Worm (Caenorhabditis elegans) whole organism, L3 larva: ENCODE data around the gene exc-1.

Experiments used
- R02D3.7 ChIP-seq: fragments of 150-350 bp; optimal IDR thresholded peaks from 2 replicates; lab custom pipeline; 2014; ENCODE audit warnings: missing biosample characterization, missing genetic modification characterization
- aly-2 ChIP-seq: fragments of 150-350 bp; optimal IDR thresholded peaks from 2 replicates; lab custom pipeline; 2014; ENCODE audit warnings: missing biosample characterization, missing genetic modification characterization
- ama-1 ChIP-seq: fragments of 150-350 bp; optimal IDR thresholded peaks from 2 replicates; lab custom pipeline; 2018
- ceh-16 ChIP-seq: sonication (generic microtip); optimal IDR thresholded peaks from 2 replicates; lab custom pipeline; 2017; ENCODE audit warnings: missing biosample characterization, missing genetic modification characterization
- ceh-28 ChIP-seq: fragments of 150-350 bp; optimal IDR thresholded peaks from 2 replicates; lab custom pipeline; 2014; ENCODE audit warnings: missing biosample characterization, missing genetic modification reagents, missing genetic modification characterization
- ceh-9 ChIP-seq: sonication (generic microtip); optimal IDR thresholded peaks from 2 replicates; lab custom pipeline; 2018; ENCODE audit warnings: missing biosample characterization, missing genetic modification characterization
- egl-27 ChIP-seq: sonication (generic microtip); optimal IDR thresholded peaks from 4 replicates; lab custom pipeline; 2017; ENCODE audit warnings: missing biosample characterization, missing genetic modification reagents, missing genetic modification characterization
- elt-1 ChIP-seq: fragments of 150-350 bp; optimal IDR thresholded peaks from 2 replicates; lab custom pipeline; 2014; ENCODE audit warnings: missing biosample characterization, missing genetic modification characterization
- elt-2 ChIP-seq: sonication (generic microtip); optimal IDR thresholded peaks from 2 replicates; lab custom pipeline; 2016; ENCODE audit warnings: missing genetic modification reagents, mild to moderate bottlenecking, missing genetic modification characterization, missing compliant biosample characterization
- elt-3 ChIP-seq, 3 experiments: fragments of 150-350 bp in 1 of 3; sonication (generic microtip) in 2 of 3; optimal IDR thresholded peaks; 2 replicates in 2 of 3; 4 replicates in 1 of 3; lab custom pipeline; 2014 to 2017; ENCODE audit warnings: missing biosample characterization in 3 of 3, missing genetic modification characterization in 3 of 3
- fkh-10 ChIP-seq: sonication (generic microtip); optimal IDR thresholded peaks from 2 replicates; lab custom pipeline; 2017; ENCODE audit warnings: missing biosample characterization, missing genetic modification reagents, missing genetic modification characterization
- fkh-2 ChIP-seq: fragments of 150-350 bp; optimal IDR thresholded peaks from 2 replicates; lab custom pipeline; 2014; ENCODE audit warnings: missing biosample characterization, missing genetic modification reagents, missing genetic modification characterization
- fos-1 ChIP-seq: fragments of 150-350 bp; optimal IDR thresholded peaks from 2 replicates; lab custom pipeline; 2014; ENCODE audit warnings: missing biosample characterization, missing genetic modification characterization
- hmg-11 ChIP-seq: sonication (generic microtip); optimal IDR thresholded peaks from 2 replicates; lab custom pipeline; 2016; ENCODE audit warnings: missing genetic modification characterization, missing compliant biosample characterization
- jun-1 ChIP-seq: fragments of 150-350 bp; optimal IDR thresholded peaks from 2 replicates; lab custom pipeline; 2014; ENCODE audit warnings: missing biosample characterization, missing genetic modification reagents, missing genetic modification characterization
- lin-39 ChIP-seq: fragments of 150-350 bp; optimal IDR thresholded peaks from 2 replicates; lab custom pipeline; 2018; ENCODE audit warnings: missing biosample characterization, missing genetic modification reagents, missing genetic modification characterization
- lsy-12 ChIP-seq: sonication (generic microtip); optimal IDR thresholded peaks from 2 replicates; lab custom pipeline; 2016; ENCODE audit warnings: mild to moderate bottlenecking, missing genetic modification characterization, missing compliant biosample characterization
- mdl-1 ChIP-seq: fragments of 150-350 bp; optimal IDR thresholded peaks from 2 replicates; lab custom pipeline; 2014; ENCODE audit warnings: missing biosample characterization, missing genetic modification characterization
- nhr-11 ChIP-seq: fragments of 150-350 bp; optimal IDR thresholded peaks from 2 replicates; lab custom pipeline; 2014; ENCODE audit warnings: missing biosample characterization, missing genetic modification characterization
- nhr-12 ChIP-seq: fragments of 150-350 bp; optimal IDR thresholded peaks from 2 replicates; lab custom pipeline; 2014; ENCODE audit warnings: missing biosample characterization, missing genetic modification characterization
- nhr-23 ChIP-seq: fragments of 150-350 bp; optimal IDR thresholded peaks from 2 replicates; lab custom pipeline; 2014; ENCODE audit warnings: missing biosample characterization, missing genetic modification reagents, missing genetic modification characterization
- nhr-237 ChIP-seq: fragments of 150-350 bp; optimal IDR thresholded peaks from 2 replicates; lab custom pipeline; 2014; ENCODE audit warnings: missing biosample characterization, missing genetic modification characterization
- nhr-25 ChIP-seq: sonication (generic microtip); optimal IDR thresholded peaks from 2 replicates; lab custom pipeline; 2017; ENCODE audit warnings: missing biosample characterization, missing genetic modification characterization
- nhr-43 ChIP-seq: sonication (generic microtip); optimal IDR thresholded peaks from 2 replicates; lab custom pipeline; 2016; ENCODE audit warnings: mild to moderate bottlenecking, missing genetic modification characterization, missing compliant biosample characterization; ENCODE audit not compliant: poor library complexity, severe bottlenecking
- nhr-67 ChIP-seq: fragments of 150-350 bp; optimal IDR thresholded peaks from 2 replicates; lab custom pipeline; 2014; ENCODE audit warnings: missing biosample characterization, missing genetic modification characterization
- nhr-76 ChIP-seq: fragments of 150-350 bp; sonication (generic microtip); optimal IDR thresholded peaks from 5 replicates; lab custom pipeline; 2014; ENCODE audit warnings: missing biosample characterization, missing genetic modification characterization
- pqm-1 ChIP-seq: fragments of 150-350 bp; optimal IDR thresholded peaks from 2 replicates; lab custom pipeline; 2017; ENCODE audit warnings: missing biosample characterization, missing genetic modification characterization, inconsistent platforms
- sea-2 ChIP-seq: fragments of 150-350 bp; sonication (generic microtip); optimal IDR thresholded peaks from 4 replicates; lab custom pipeline; 2014; ENCODE audit warnings: missing biosample characterization, missing genetic modification reagents, missing genetic modification characterization
- skn-1 ChIP-seq: fragments of 150-350 bp; optimal IDR thresholded peaks from 2 replicates; lab custom pipeline; 2014; ENCODE audit warnings: missing biosample characterization, missing genetic modification characterization
- tbx-2 ChIP-seq: sonication (generic microtip); optimal IDR thresholded peaks from 2 replicates; lab custom pipeline; 2016; ENCODE audit warnings: mild to moderate bottlenecking, missing genetic modification characterization, missing compliant biosample characterization
- unc-39 ChIP-seq: sonication (generic microtip); optimal IDR thresholded peaks from 4 replicates; lab custom pipeline; 2017; ENCODE audit warnings: missing biosample characterization, missing genetic modification characterization
- ztf-11 ChIP-seq: fragments of 150-350 bp; optimal IDR thresholded peaks from 2 replicates; lab custom pipeline; 2014; ENCODE audit warnings: missing biosample characterization, missing genetic modification characterization

Gene exc-1

ce11 chrX:15491110-15491509 is 13.9 kb upstream of the exc-1 start:
- TF ChIP-seq ama-1 (lab: Kevin White, UChicago), result no peak
- no peak for TF ChIP-seq fkh-2 (tag; lab: Kevin White, UChicago)
- TF ChIP-seq nhr-23 (tag; lab: Kevin White, UChicago), result no peak
- TF ChIP-seq sea-2 (GFP tag; lab: Kevin White, UChicago), result no peak
- no peak for TF ChIP-seq fos-1 (tag; lab: Kevin White, UChicago)

- TF ChIP-seq nhr-12 (no peak), pqm-1 (tag; lab: Kevin White, UChicago) (no peak), ama-1 (lab: Kevin White, UChicago) (no peak), nhr-11 (no peak), fkh-2 (tag; lab: Kevin White, UChicago) (no peak), unc-39 (tag; lab: Kevin White, UChicago) (no peak), ceh-28 (tag; lab: Kevin White, UChicago) (no peak), elt-1 (tag; lab: Kevin White, UChicago) (no peak), lsy-12 (tag; lab: Kevin White, UChicago) (no peak), nhr-237 (tag; lab: Kevin White, UChicago) (no peak), ceh-16 (tag; lab: Kevin White, UChicago) (no peak), R02D3.7 (tag; lab: Kevin White, UChicago) (no peak), jun-1 (tag; lab: Kevin White, UChicago) (no peak), elt-2 (tag; lab: Kevin White, UChicago) (no peak), aly-2 (tag; lab: Kevin White, UChicago) (no peak), egl-27 (tag; lab: Kevin White, UChicago) (no peak), tbx-2 (no peak), ceh-9 (tag; lab: Kevin White, UChicago) (no peak)
Measured at ce11 chrX:15487806-15488205, 10.6 kb upstream of the exc-1 start, which contains the start of gene H13N06.2. Gene H13N06.2 (plus strand): TSS chrX:15488106.

ce11 chrX:15487162-15487561 is 10.0 kb upstream of the exc-1 start:
- no peak for TF ChIP-seq ceh-9 (tag; lab: Kevin White, UChicago)
- TF ChIP-seq hmg-11 (tag; lab: Kevin White, UChicago), result no peak
- peak; percentile 14 for TF ChIP-seq elt-1 (tag; lab: Kevin White, UChicago)
- no peak for TF ChIP-seq skn-1
- TF ChIP-seq nhr-23 (tag; lab: Kevin White, UChicago), result no peak
- peak in 1 of 3 experiments; percentile 49 for TF ChIP-seq elt-3 (tag; optimal IDR thresholded peaks at IDR 0.05; lab: Kevin White, UChicago)
- no peak for TF ChIP-seq ceh-16 (tag; lab: Kevin White, UChicago)

- TF ChIP-seq mdl-1 (tag; lab: Kevin White, UChicago), result no peak
- TF ChIP-seq nhr-76 (tag; lab: Kevin White, UChicago), result no peak
- TF ChIP-seq elt-1 (tag; lab: Kevin White, UChicago), result peak; percentile 67
- TF ChIP-seq nhr-43 (tag; lab: Kevin White, UChicago), result no peak
- peak; percentile 58 for TF ChIP-seq nhr-25 (tag; lab: Kevin White, UChicago)
Measured at ce11 chrX:15485262-15485661, 8.1 kb upstream of the exc-1 start.

- TF ChIP-seq ztf-11 (tag; lab: Kevin White, UChicago) (no peak), nhr-237 (tag; lab: Kevin White, UChicago) (no peak), lsy-12 (tag; lab: Kevin White, UChicago) (no peak), elt-1 (tag; lab: Kevin White, UChicago) (no peak), nhr-23 (tag; lab: Kevin White, UChicago) (no peak), sea-2 (GFP tag; lab: Kevin White, UChicago) (no peak), ceh-28 (tag; lab: Kevin White, UChicago) (no peak), lin-39 (no peak), nhr-67 (tag; lab: Kevin White, UChicago) (no peak), nhr-12 (no peak), skn-1 (no peak), fkh-10 (GFP tag; lab: Kevin White, UChicago) (no peak), ceh-16 (tag; lab: Kevin White, UChicago) (no peak)
Measured at ce11 chrX:15478717-15479116, 1.5 kb upstream of the exc-1 start, which contains the start of gene gcy-36. Gene gcy-36 (plus strand): TSS chrX:15479017.
